Worm (Caenorhabditis elegans): ENCODE data around the gene zyg-12.

Gene zyg-12

ce11 chrII:4955353-4955752 lies 5.7 kb downstream of the zyg-12 start, which contains the start of gene pbs-3 (continued):
- TF ChIP-seq bed-1 (GFP tag; IDR thresholded peaks at IDR 0.05) (no peak), let-607 (tag; optimal IDR thresholded peaks at IDR 0.05) (no peak), B0336.3 (GFP tag; IDR thresholded peaks at IDR 0.05) (no peak), let-526 (GFP tag; IDR thresholded peaks at IDR 0.05) (no peak), akir-1 (GFP tag; optimal IDR thresholded peaks at IDR 0.05) (no peak), D2030.7 (GFP tag; IDR thresholded peaks at IDR 0.05) (peak; percentile 61), C17E4.6 (GFP tag; IDR thresholded peaks at IDR 0.05) (no peak), F37B4.10 (GFP tag; IDR thresholded peaks at IDR 0.05) (no peak), nhr-179 (tag; optimal IDR thresholded peaks at IDR 0.05) (no peak), ceh-58 (GFP tag; IDR thresholded peaks at IDR 0.05) (no peak), dpff-1 (tag; optimal IDR thresholded peaks at IDR 0.05) (no peak), T26A5.8 (tag; optimal IDR thresholded peaks at IDR 0.05) (no peak), sptf-2 (GFP tag; optimal IDR thresholded peaks at IDR 0.05) (no peak), Y53F4B.3 (GFP tag; IDR thresholded peaks at IDR 0.05) (no peak), egrh-3 (GFP tag; IDR thresholded peaks at IDR 0.05) (no peak), tbp1 (GFP tag; optimal IDR thresholded peaks at IDR 0.05) (no peak), somi-1 (GFP tag; optimal IDR thresholded peaks at IDR 0.05) (no peak), nhr-80 (tag; optimal IDR thresholded peaks at IDR 0.05) (peak; percentile 44), lin-54 (GFP tag; optimal IDR thresholded peaks at IDR 0.05) (no peak), lir-1 (GFP tag; conservative IDR thresholded peaks at IDR 0.05) (no peak), hmg-1.2 (GFP tag; IDR thresholded peaks at IDR 0.05) (peak; percentile 5; the same call in 1 of the 2 replicates), F49E8.2 (tag; optimal IDR thresholded peaks at IDR 0.05; ENCODE audit: insufficient read depth) (peak; percentile 48), F33H1.4 (GFP tag; IDR thresholded peaks at IDR 0.05) (no peak), fkh-3 (tag; optimal IDR thresholded peaks at IDR 0.05) (no peak), atf-7 (tag; optimal IDR thresholded peaks at IDR 0.05) (no peak), hmg-20 (GFP tag; IDR thresholded peaks at IDR 0.05) (no peak), ZK185.1 (tag; optimal IDR thresholded peaks at IDR 0.05; ENCODE audit: poor library complexity, severe bottlenecking) (no peak), F39B2.1 (GFP tag; IDR thresholded peaks at IDR 0.05) (no peak), C06A6.2 (GFP tag; conservative IDR thresholded peaks at IDR 0.05) (no peak), egl-44 (GFP tag; IDR thresholded peaks at IDR 0.05) (no peak), sea-2 (GFP tag; IDR thresholded peaks at IDR 0.05) (no peak), snpc-1.3 (tag; optimal IDR thresholded peaks at IDR 0.05; ENCODE audit: insufficient read depth) (peak; percentile 34), ztf-28 (GFP tag; IDR thresholded peaks at IDR 0.05) (no peak), lsl-1 (GFP tag; optimal IDR thresholded peaks at IDR 0.05) (peak; percentile 30), Y79H2A.3 (GFP tag; conservative IDR thresholded peaks at IDR 0.05) (no peak), K11D2.4 (GFP tag; IDR thresholded peaks at IDR 0.05) (no peak), dox-1 (GFP tag; IDR thresholded peaks at IDR 0.05) (peak; percentile 53; the same call in 1 of the 2 replicates), attf-3 (GFP tag; conservative IDR thresholded peaks at IDR 0.05) (0 out of 2 replicates have a peak, but pooled peaks have one; percentile 47), F22D6.2 (tag; optimal IDR thresholded peaks at IDR 0.05) (no peak), rcor-1 (GFP tag; IDR thresholded peaks at IDR 0.05) (peak; percentile 33; the same call in 1 of the 2 replicates), him-1 (tag; optimal IDR thresholded peaks at IDR 0.05) (no peak), tbx-9 (tag; optimal IDR thresholded peaks at IDR 0.05; ENCODE audit: borderline replicate concordance) (no peak), rpc-1 (optimal IDR thresholded peaks at IDR 0.05) (peak; percentile 1), rpc-1 (tag; optimal IDR thresholded peaks at IDR 0.05) (no peak), die-1 (tag; optimal IDR thresholded peaks at IDR 0.05) (no peak), ztf-6 (GFP tag; IDR thresholded peaks at IDR 0.05) (no peak), ztf-25 (GFP tag; IDR thresholded peaks at IDR 0.05) (no peak)
